Fruit fly (Drosophila melanogaster): ENCODE measurements around the gene SLIRP2.

The SLIRP2 gene

DNA sequence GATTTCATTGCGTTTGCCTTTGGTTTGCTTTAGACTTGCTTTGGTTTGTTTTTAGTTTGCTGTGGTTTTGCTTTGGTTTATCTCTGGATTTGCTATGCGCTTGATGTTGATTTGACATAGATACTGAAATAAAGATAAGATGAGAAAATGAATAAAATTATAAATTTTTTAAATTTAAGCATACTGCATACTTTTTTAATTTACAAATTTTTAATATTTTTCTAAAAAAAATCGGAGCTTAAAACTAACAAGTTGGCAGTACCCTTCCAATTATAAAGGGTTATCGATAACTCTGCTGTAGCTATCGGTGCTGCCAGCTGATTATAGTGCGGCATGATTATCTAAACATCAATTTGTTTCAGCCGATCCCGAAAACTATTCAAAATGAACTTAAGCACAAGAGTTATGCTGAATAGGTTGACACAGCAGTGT, 22.9 kb downstream of the SLIRP2 start, which contains the start of gene mRpL19 (continued):
- TF ChIP-seq crp (GFP tag; optimal IDR thresholded peaks at IDR 0.05): peak; percentile 44 to 88
- peak; percentile 29 for TF ChIP-seq Ssrp (tag; optimal IDR thresholded peaks at IDR 0.05)
- no peak for TF ChIP-seq chn (GFP tag; optimal IDR thresholded peaks at IDR 0.05)
- TF ChIP-seq CG9817 (tag; optimal IDR thresholded peaks at IDR 0.05): peak; percentile 31
- peak; percentile 65 for TF ChIP-seq CG15601 (tag; optimal IDR thresholded peaks at IDR 0.05)
- peak in 1 of 3 experiments; percentile 51 for TF ChIP-seq lola (GFP tag; optimal IDR thresholded peaks at IDR 0.05)
- peak; percentile 11 for TF ChIP-seq CG2202 (tag; optimal IDR thresholded peaks at IDR 0.05)
- TF ChIP-seq CG31441 (GFP tag; IDR thresholded peaks at IDR 0.05): peak; percentile 72
- peak; percentile 70 for TF ChIP-seq unc-4 (GFP tag; IDR thresholded peaks at IDR 0.05; ENCODE audit: partially characterized antibody)
- peak; percentile 53 for TF ChIP-seq CG15514 (GFP tag; optimal IDR thresholded peaks at IDR 0.05)
- TF ChIP-seq salm (tag; optimal IDR thresholded peaks at IDR 0.05): peak; percentile 13
- TF ChIP-seq nau (GFP tag; optimal IDR thresholded peaks at IDR 0.05): no peak
- TF ChIP-seq Dp (GFP tag; optimal IDR thresholded peaks at IDR 0.05): peak; percentile 31
- TF ChIP-seq CG10321 (GFP tag; IDR thresholded peaks at IDR 0.05): no peak
- peak; percentile 26 for TF ChIP-seq CG9797 (GFP tag; optimal IDR thresholded peaks at IDR 0.05)
- TF ChIP-seq sens (GFP tag): peak; percentile 68
- no peak for TF ChIP-seq Usf (GFP tag; optimal IDR thresholded peaks at IDR 0.05)
- peak in 1 of 2 experiments; percentile 48 for TF ChIP-seq Hr51 (GFP tag; optimal IDR thresholded peaks at IDR 0.05)
- peak; percentile 22 for TF ChIP-seq Sox102F (GFP tag; optimal IDR thresholded peaks at IDR 0.05)
- TF ChIP-seq caup (GFP tag; optimal IDR thresholded peaks at IDR 0.05; ENCODE audit: severe bottlenecking): peak; percentile 0
- TF ChIP-seq CG16779 (GFP tag; IDR thresholded peaks at IDR 0.05): no peak
- peak; percentile 9 for TF ChIP-seq Ets97D (GFP tag; optimal IDR thresholded peaks at IDR 0.05)
- TF ChIP-seq CG2120 (GFP tag; optimal IDR thresholded peaks at IDR 0.05): peak; percentile 45
- TF ChIP-seq Doc3 (GFP tag; IDR thresholded peaks at IDR 0.05; ENCODE audit: partially characterized antibody): peak; percentile 39; the same call in 2 of the 3 replicates
- TF ChIP-seq az2 (GFP tag; optimal IDR thresholded peaks at IDR 0.05): peak; percentile 9
- peak; percentile 46 for TF ChIP-seq CG30403 (GFP tag; optimal IDR thresholded peaks at IDR 0.05)
- peak; percentile 44 for TF ChIP-seq NfI (GFP tag; optimal IDR thresholded peaks at IDR 0.05)
- peak; percentile 52 for TF ChIP-seq lbe (GFP tag; optimal IDR thresholded peaks at IDR 0.05)
- 0 out of 3 replicates have a peak, but pooled peaks have one; percentile 30 for TF ChIP-seq mld (GFP tag; IDR thresholded peaks at IDR 0.05; ENCODE audit: partially characterized antibody)
- peak; percentile 11 for TF ChIP-seq gro (GFP tag; optimal IDR thresholded peaks at IDR 0.05)
- peak; percentile 62 for TF ChIP-seq CG12659 (GFP tag; optimal IDR thresholded peaks at IDR 0.05)
- TF ChIP-seq CG10979 (tag; optimal IDR thresholded peaks at IDR 0.05): peak; percentile 50
- TF ChIP-seq CG33213 (GFP tag; optimal IDR thresholded peaks at IDR 0.05): no peak
- TF ChIP-seq CG9215 (GFP tag; IDR thresholded peaks at IDR 0.05): no peak
- TF ChIP-seq CG7839 (tag; optimal IDR thresholded peaks at IDR 0.05): peak; percentile 42
- TF ChIP-seq CG7271 (tag; optimal IDR thresholded peaks at IDR 0.05): peak; percentile 45
- peak; percentile 71 for TF ChIP-seq CG13424 (tag; optimal IDR thresholded peaks at IDR 0.05)
- peak; percentile 63 for TF ChIP-seq unpg (GFP tag; optimal IDR thresholded peaks at IDR 0.05)
- no peak for TF ChIP-seq Gsc (GFP tag; IDR thresholded peaks at IDR 0.05)
- no peak for TF ChIP-seq twi (tag; optimal IDR thresholded peaks at IDR 0.05)
- TF ChIP-seq BEAF-32 (GFP tag; optimal IDR thresholded peaks at IDR 0.05): peak; percentile 54
- peak; percentile 55 for TF ChIP-seq CG16813 (GFP tag; IDR thresholded peaks at IDR 0.05; ENCODE audit: partially characterized antibody)
- 0 out of 2 replicates have a peak, but pooled peaks have one; percentile 6 for TF ChIP-seq inv (GFP tag; IDR thresholded peaks at IDR 0.05; ENCODE audit: partially characterized antibody)
- TF ChIP-seq ERR (GFP tag; optimal IDR thresholded peaks at IDR 0.05): no peak
- peak; percentile 6 for TF ChIP-seq Bteb2 (GFP tag; optimal IDR thresholded peaks at IDR 0.05)
- TF ChIP-seq Dek (tag; optimal IDR thresholded peaks at IDR 0.05): peak; percentile 50
- TF ChIP-seq gem (tag; optimal IDR thresholded peaks at IDR 0.05): peak; percentile 70
- peak; percentile 11; the same call in 1 of the 2 replicates for TF ChIP-seq ranshi (GFP tag; IDR thresholded peaks at IDR 0.05)

Data from whole organism, embryonic.